Worm (Caenorhabditis elegans) whole organism, midembryonic: ENCODE results near the gene fbxc-7.

ENCODE experiments used
- T22C8.4 ChIP-seq: fragments of 200-800 bp; sonication (Bioruptor generic); IDR thresholded peaks from 2 replicates; pipeline ENCODE4 v1.3.6; 2022; ENCODE audit warnings: missing genetic modification characterization, missing compliant biosample characterization
- cog-1 ChIP-seq: sonication (generic microtip); optimal IDR thresholded peaks from 2 replicates; lab custom pipeline; 2016; ENCODE audit warnings: missing genetic modification characterization, missing compliant biosample characterization
- klf-2 ChIP-seq: fragments of 200-800 bp; sonication (Bioruptor generic); conservative IDR thresholded peaks from 2 replicates; pipeline ENCODE4 v1.3.6; 2022; ENCODE audit warnings: missing genetic modification reagents, missing genetic modification characterization, missing compliant biosample characterization
- tab-1 ChIP-seq: fragments of 200-800 bp; sonication (Bioruptor generic); IDR thresholded peaks from 2 replicates; pipeline ENCODE4 v1.3.6; 2022; ENCODE audit warnings: missing genetic modification characterization, missing compliant biosample characterization

ce11 chrII:909554-909953 is 45.2 kb upstream of the fbxc-7 start, which contains the start of the genes fbxc-24 and fbxc-27:
- TF ChIP-seq T22C8.4 (GFP tag; lab: Robert Waterston, UW) (no peak), cog-1 (tag; lab: Kevin White, UChicago) (no peak), tab-1 (GFP tag; lab: Robert Waterston, UW) (no peak), klf-2 (GFP tag; lab: Robert Waterston, UW) (no peak)
